Worm (Caenorhabditis elegans): ENCODE data around the gene R05A10.6.

- TF ChIP-seq nhr-12 (tag; optimal IDR thresholded peaks at IDR 0.05) = no peak
- TF ChIP-seq mab-5 (tag; optimal IDR thresholded peaks at IDR 0.05) = no peak
- TF ChIP-seq ztf-11 (tag; optimal IDR thresholded peaks at IDR 0.05) = no peak
- no peak for TF ChIP-seq unc-62 (GFP tag; optimal IDR thresholded peaks at IDR 0.05)
- TF ChIP-seq ceh-43 (GFP tag; optimal IDR thresholded peaks at IDR 0.05) = no peak
- no peak for TF ChIP-seq lsy-2 (tag; optimal IDR thresholded peaks at IDR 0.05)
These were observed 7.5 kb upstream of the R05A10.6 start, which contains the start of gene R05A10.8 for ce11 chrIV:14158086-14158485.
